Worm (Caenorhabditis elegans) whole organism, L3 larva: ENCODE results near the gene npr-39.

Source experiments
- ceh-28 ChIP-seq: fragments of 150-350 bp; optimal IDR thresholded peaks from 2 replicates; lab custom pipeline; 2014; ENCODE audit warnings: missing biosample characterization, missing genetic modification reagents, missing genetic modification characterization
- egl-5 ChIP-seq: fragments of 150-350 bp; optimal IDR thresholded peaks from 2 replicates; lab custom pipeline; 2017; ENCODE audit warnings: missing biosample characterization, missing genetic modification reagents, missing genetic modification characterization, inconsistent platforms
- lin-39 ChIP-seq: fragments of 150-350 bp; optimal IDR thresholded peaks from 2 replicates; lab custom pipeline; 2018; ENCODE audit warnings: missing biosample characterization, missing genetic modification reagents, missing genetic modification characterization
- unc-39 ChIP-seq: sonication (generic microtip); optimal IDR thresholded peaks from 4 replicates; lab custom pipeline; 2017; ENCODE audit warnings: missing biosample characterization, missing genetic modification characterization
- unc-62 ChIP-seq: fragments of 150-350 bp; sonication (generic microtip); optimal IDR thresholded peaks from 4 replicates; lab custom pipeline; 2014; ENCODE audit warnings: missing biosample characterization, missing genetic modification reagents, missing genetic modification characterization

DNA sequence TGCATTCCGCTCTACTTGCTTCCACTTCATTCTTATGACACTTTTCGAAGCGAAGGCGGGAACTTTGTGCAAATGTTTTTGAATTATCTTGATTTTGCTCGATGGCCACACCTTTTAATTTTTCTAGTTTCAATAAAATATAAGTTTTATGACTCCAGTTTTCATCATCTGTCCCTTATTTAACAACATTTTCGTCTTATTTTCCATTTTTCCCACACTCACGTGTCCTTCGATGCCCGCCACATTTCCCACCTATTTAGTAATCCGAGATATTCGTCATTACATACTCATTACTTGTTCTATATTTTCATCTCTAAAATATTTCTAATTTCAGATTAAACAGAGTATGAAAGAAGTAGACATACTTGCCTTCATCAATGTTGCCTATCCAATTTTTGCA lies 27.5 kb downstream of the npr-39 start, which contains the start of gene srd-49:
- TF ChIP-seq unc-62 (GFP tag; lab: Kevin White, UChicago): no peak
- TF ChIP-seq egl-5: no peak
- TF ChIP-seq lin-39 (tag; lab: Kevin White, UChicago): no peak
- no peak for TF ChIP-seq ceh-28 (tag; lab: Kevin White, UChicago)
- TF ChIP-seq unc-39 (tag; lab: Kevin White, UChicago): no peak
